Worm (Caenorhabditis elegans) whole organism, late embryonic: ENCODE measurements around the gene dab-1.

Source experiments
- C38D4.7 ChIP-seq: fragments of 200-800 bp; sonication (Bioruptor generic); optimal IDR thresholded peaks from 2 replicates; lab custom pipeline; 2018; ENCODE audit warnings: mild to moderate bottlenecking, missing genetic modification characterization, moderate library complexity, missing compliant biosample characterization
- T23F11.4 ChIP-seq: fragments of 200-800 bp; sonication (Bioruptor generic); optimal IDR thresholded peaks from 2 replicates; lab custom pipeline; 2018; ENCODE audit warnings: mild to moderate bottlenecking, missing genetic modification characterization, missing compliant biosample characterization
- ama-1 ChIP-seq: fragments of 150-350 bp; optimal IDR thresholded peaks from 2 replicates; lab custom pipeline; 2014
- ceh-48 ChIP-seq: sonication (generic microtip); optimal IDR thresholded peaks from 2 replicates; lab custom pipeline; 2016; ENCODE audit warnings: missing genetic modification characterization, inconsistent platforms, missing compliant biosample characterization
- ceh-9 ChIP-seq: sonication (generic microtip); optimal IDR thresholded peaks from 2 replicates; lab custom pipeline; 2016; ENCODE audit warnings: mild to moderate bottlenecking, missing genetic modification characterization, inconsistent platforms, missing compliant biosample characterization
- dve-1 ChIP-seq: sonication (generic microtip); optimal IDR thresholded peaks from 2 replicates; lab custom pipeline; 2017; ENCODE audit warnings: antibody characterized with exemption, mild to moderate bottlenecking, missing genetic modification characterization, missing compliant biosample characterization
- fkh-10 ChIP-seq: fragments of 150-350 bp; optimal IDR thresholded peaks from 2 replicates; lab custom pipeline; 2014; ENCODE audit warnings: missing biosample characterization, missing genetic modification reagents, missing genetic modification characterization
- mec-3 ChIP-seq: sonication (generic microtip); optimal IDR thresholded peaks from 2 replicates; lab custom pipeline; 2016; ENCODE audit warnings: borderline replicate concordance, missing genetic modification characterization, missing compliant biosample characterization
- pag-3 ChIP-seq: sonication (generic microtip); optimal IDR thresholded peaks from 2 replicates; lab custom pipeline; 2016; ENCODE audit warnings: missing compliant biosample characterization, missing genetic modification characterization, borderline replicate concordance
- pros-1 ChIP-seq: fragments of 150-350 bp; optimal IDR thresholded peaks from 2 replicates; lab custom pipeline; 2014; ENCODE audit warnings: missing biosample characterization, missing genetic modification reagents, missing genetic modification characterization

ce11 chrII:8187516-8187915 is 34.7 kb upstream of the dab-1 start:
- no peak for TF ChIP-seq pros-1 (tag; lab: Kevin White, UChicago)
- TF ChIP-seq ceh-48 (tag; lab: Kevin White, UChicago) = no peak
- no peak for TF ChIP-seq mec-3 (tag; lab: Kevin White, UChicago)
- no peak for TF ChIP-seq T23F11.4 (GFP tag; lab: Kevin White, UChicago)
- TF ChIP-seq ceh-9 (tag; lab: Kevin White, UChicago) = no peak
- TF ChIP-seq ama-1 (lab: Kevin White, UChicago) = no peak
- TF ChIP-seq C38D4.7 (GFP tag; lab: Kevin White, UChicago) = no peak
- no peak for TF ChIP-seq dve-1 (tag; lab: Kevin White, UChicago)
- TF ChIP-seq pag-3 (tag; lab: Kevin White, UChicago) = no peak
- TF ChIP-seq fkh-10 (GFP tag; lab: Kevin White, UChicago) = no peak
